Fruit fly (Drosophila melanogaster) whole organism, prepupa: Measurements from ENCODE around the gene CG32815.

Experiments
- CG6163 ChIP-seq: fragments of 200-800 bp; sonication (Bioruptor generic); IDR thresholded peaks from 3 replicates; pipeline ENCODE4 v1.3.6; 2022; ENCODE audit warnings: missing biosample characterization, missing genetic modification characterization
- CG6854 ChIP-seq: fragments of 200-800 bp; sonication (Bioruptor generic); optimal IDR thresholded peaks from 2 replicates; lab custom pipeline; 2017; ENCODE audit warnings: missing biosample characterization, mild to moderate bottlenecking, missing genetic modification characterization
- Lpt ChIP-seq: fragments of 200-800 bp; sonication (Bioruptor generic); optimal IDR thresholded peaks from 3 replicates; lab custom pipeline; 2016; ENCODE audit warnings: missing biosample characterization, missing genetic modification characterization
- OdsH ChIP-seq: fragments of 200-800 bp; sonication (Bioruptor generic); optimal IDR thresholded peaks from 3 replicates; lab custom pipeline; 2016; ENCODE audit warnings: missing biosample characterization, missing genetic modification characterization
- cyc ChIP-seq: fragments of 200-800 bp; sonication (Bioruptor generic); optimal IDR thresholded peaks from 3 replicates; lab custom pipeline; 2016; ENCODE audit warnings: missing biosample characterization, missing genetic modification characterization
- fd85E ChIP-seq: fragments of 200-800 bp; sonication (Bioruptor generic); optimal IDR thresholded peaks from 3 replicates; lab custom pipeline; 2016; ENCODE audit warnings: missing biosample characterization, missing genetic modification characterization
- lz ChIP-seq: fragments of 200-800 bp; sonication (Bioruptor generic); optimal IDR thresholded peaks from 3 replicates; lab custom pipeline; 2016; ENCODE audit warnings: missing biosample characterization, missing genetic modification characterization

- peak; percentile 25 for TF ChIP-seq cyc (GFP tag; lab: Kevin White, UChicago)
- TF ChIP-seq CG6163: 0 out of 3 replicates have a peak, but pooled peaks have one; percentile 48
- no peak for TF ChIP-seq fd85E (GFP tag; lab: Kevin White, UChicago)
- TF ChIP-seq CG6854 (GFP tag; lab: Kevin White, UChicago): no peak
- TF ChIP-seq Lpt (GFP tag; lab: Kevin White, UChicago): no peak
- no peak for TF ChIP-seq OdsH (GFP tag; lab: Kevin White, UChicago)
- no peak for TF ChIP-seq lz
Observed at dm6 chrX:953807-954206, 21.5 kb downstream of the CG32815 start.
